Worm (Caenorhabditis elegans) whole organism, L4/young adult: ENCODE results near the gene F14H3.3.

Source experiments
- W03F9.2 ChIP-seq: fragments of 150-350 bp; optimal IDR thresholded peaks from 2 replicates; lab custom pipeline; 2014; ENCODE audit warnings: missing biosample characterization, missing genetic modification characterization
- him-1 ChIP-seq: sonication (generic microtip); optimal IDR thresholded peaks from 2 replicates; lab custom pipeline; 2016; ENCODE audit warnings: missing genotype, missing genetic modification reagents, missing genetic modification characterization, missing compliant biosample characterization

DNA sequence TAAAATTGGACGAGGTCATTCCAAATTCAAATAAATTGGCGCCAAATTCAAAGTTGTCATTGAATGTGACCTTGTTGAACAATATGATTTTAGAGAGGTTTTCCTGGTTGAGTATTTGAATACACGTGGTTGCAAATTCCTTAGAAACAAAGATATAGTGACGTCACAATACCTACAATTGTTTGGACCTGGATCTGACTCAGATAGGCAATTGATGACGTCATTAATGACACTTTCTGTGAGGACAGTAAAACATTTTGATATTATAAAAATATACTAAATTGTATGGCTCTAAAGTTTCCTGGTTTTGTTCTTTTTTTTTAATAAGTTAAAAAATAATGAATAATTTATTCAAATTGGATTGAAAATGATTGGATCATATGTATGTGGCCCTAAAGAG lies 11.9 kb downstream of the F14H3.3 start:
- TF ChIP-seq him-1 (tag; lab: Kevin White, UChicago) = no peak
- no peak for TF ChIP-seq W03F9.2
